Worm (Caenorhabditis elegans): ENCODE data around the gene ttr-19.

Gene ttr-19

ce11 chrV:10212027-10212426 lies 15.2 kb downstream of the ttr-19 start, which contains the start of gene zhit-3:
TSS of gene zhit-3 (minus strand) at chrV:10212127.
- TF ChIP-seq blmp-1 (tag; optimal IDR thresholded peaks at IDR 0.05; ENCODE audit: insufficient read depth): no peak
- TF ChIP-seq alr-1 (tag; optimal IDR thresholded peaks at IDR 0.05): no peak
- no peak for TF ChIP-seq sma-3 (GFP tag; optimal IDR thresholded peaks at IDR 0.05)
- TF ChIP-seq ztf-4 (tag; optimal IDR thresholded peaks at IDR 0.05): no peak
- TF ChIP-seq elt-1 (tag; optimal IDR thresholded peaks at IDR 0.05): no peak
- TF ChIP-seq crh-2 (tag; optimal IDR thresholded peaks at IDR 0.05): no peak
- no peak for TF ChIP-seq nhr-129 (tag; optimal IDR thresholded peaks at IDR 0.05)
- no peak for TF ChIP-seq lin-13 (GFP tag; optimal IDR thresholded peaks at IDR 0.05)
- TF ChIP-seq nhr-21 (tag; optimal IDR thresholded peaks at IDR 0.05): no peak
- TF ChIP-seq mbf-1 (tag; optimal IDR thresholded peaks at IDR 0.05): no peak
- no peak for TF ChIP-seq egl-27 (tag; optimal IDR thresholded peaks at IDR 0.05)
- no peak for TF ChIP-seq nhr-25 (tag; optimal IDR thresholded peaks at IDR 0.05)
- no peak for TF ChIP-seq ceh-82 (tag; optimal IDR thresholded peaks at IDR 0.05)
- no peak for TF ChIP-seq mdl-1 (tag; optimal IDR thresholded peaks at IDR 0.05)
- TF ChIP-seq unc-39 (tag; optimal IDR thresholded peaks at IDR 0.05): no peak
- TF ChIP-seq F13H6.1 (tag; optimal IDR thresholded peaks at IDR 0.05): no peak
- TF ChIP-seq lin-39 (tag; optimal IDR thresholded peaks at IDR 0.05): no peak
- no peak for TF ChIP-seq nhr-77 (tag; optimal IDR thresholded peaks at IDR 0.05)
- no peak for TF ChIP-seq R02D3.7 (tag; optimal IDR thresholded peaks at IDR 0.05)

ce11 chrV:10210244-10210643 lies 17.0 kb downstream of the ttr-19 start, which contains the start of gene tftc-3:
TSS of gene tftc-3 (minus strand) at chrV:10210344.
- TF ChIP-seq mab-5 (tag; optimal IDR thresholded peaks at IDR 0.05) (no peak), crh-2 (tag; optimal IDR thresholded peaks at IDR 0.05) (no peak), nhr-6 (tag; optimal IDR thresholded peaks at IDR 0.05) (no peak), mdl-1 (tag; optimal IDR thresholded peaks at IDR 0.05) (no peak), unc-39 (tag; optimal IDR thresholded peaks at IDR 0.05) (no peak), zag-1 (tag; optimal IDR thresholded peaks at IDR 0.05) (no peak), elt-3 (tag; optimal IDR thresholded peaks at IDR 0.05) (no peak), snpc-4 (tag; optimal IDR thresholded peaks at IDR 0.05) (no peak)

- no peak for TF ChIP-seq mab-5 (tag; optimal IDR thresholded peaks at IDR 0.05)
- TF ChIP-seq C34F6.9 (tag; optimal IDR thresholded peaks at IDR 0.05): no peak
- no peak for TF ChIP-seq nhr-12 (tag; optimal IDR thresholded peaks at IDR 0.05)
- TF ChIP-seq zag-1 (tag; optimal IDR thresholded peaks at IDR 0.05): no peak
- no peak for TF ChIP-seq nhr-6 (tag; optimal IDR thresholded peaks at IDR 0.05)
- no peak for TF ChIP-seq Y55F3AM.14 (GFP tag; optimal IDR thresholded peaks at IDR 0.05)
- TF ChIP-seq blmp-1 (tag; optimal IDR thresholded peaks at IDR 0.05; ENCODE audit: insufficient read depth): no peak
These were observed 20.7 kb downstream of the ttr-19 start, which contains the start of gene rpc-25 for ce11 chrV:10206502-10206901. TSS of gene rpc-25 (minus strand) at chrV:10206602.

ce11 chrV:10205483-10205882 lies 21.8 kb downstream of the ttr-19 start, which contains the start of gene ZK856.16:
TSS of gene ZK856.16 (minus strand) at chrV:10205583.
- TF ChIP-seq ama-1 (optimal IDR thresholded peaks at IDR 0.05): no peak
- TF ChIP-seq nhr-129 (tag; optimal IDR thresholded peaks at IDR 0.05): no peak
- TF ChIP-seq nhr-6 (tag; optimal IDR thresholded peaks at IDR 0.05): no peak
- no peak for TF ChIP-seq nhr-237 (tag; optimal IDR thresholded peaks at IDR 0.05)

- TF ChIP-seq lsy-2 (tag; optimal IDR thresholded peaks at IDR 0.05): peak; percentile 67 to 89
- peak; percentile 41 for TF ChIP-seq nhr-21 (tag; optimal IDR thresholded peaks at IDR 0.05)
- peak; percentile 43 for TF ChIP-seq nhr-129 (tag; optimal IDR thresholded peaks at IDR 0.05)
- TF ChIP-seq unc-62 (GFP tag; optimal IDR thresholded peaks at IDR 0.05): no peak
- TF ChIP-seq ama-1 (optimal IDR thresholded peaks at IDR 0.05): peak; percentile 25
- TF ChIP-seq sma-3 (GFP tag; optimal IDR thresholded peaks at IDR 0.05): peak; percentile 62
- peak; percentile 86 for TF ChIP-seq C34F6.9 (tag; optimal IDR thresholded peaks at IDR 0.05)
- TF ChIP-seq lin-13 (GFP tag; optimal IDR thresholded peaks at IDR 0.05): peak; percentile 51
- no peak for TF ChIP-seq lin-39 (tag; optimal IDR thresholded peaks at IDR 0.05)
- TF ChIP-seq elt-1 (tag; optimal IDR thresholded peaks at IDR 0.05): no peak
- peak; percentile 76 for TF ChIP-seq crh-2 (tag; optimal IDR thresholded peaks at IDR 0.05)
- TF ChIP-seq unc-55 (GFP tag; optimal IDR thresholded peaks at IDR 0.05): peak; percentile 72
- no peak for TF ChIP-seq ceh-16 (tag; optimal IDR thresholded peaks at IDR 0.05)
- TF ChIP-seq gmeb-1 (tag; optimal IDR thresholded peaks at IDR 0.05): peak; percentile 80
- TF ChIP-seq R02D3.7 (tag; optimal IDR thresholded peaks at IDR 0.05): peak; percentile 52
- TF ChIP-seq mab-5 (tag; optimal IDR thresholded peaks at IDR 0.05): peak; percentile 37
- TF ChIP-seq alr-1 (tag; optimal IDR thresholded peaks at IDR 0.05): no peak
- TF ChIP-seq nhr-25 (tag; optimal IDR thresholded peaks at IDR 0.05): peak; percentile 66
- no peak for TF ChIP-seq nhr-23 (tag; optimal IDR thresholded peaks at IDR 0.05)
- TF ChIP-seq sma-9 (GFP tag; optimal IDR thresholded peaks at IDR 0.05): peak; percentile 41
- TF ChIP-seq sma-9 (tag; optimal IDR thresholded peaks at IDR 0.05): no peak
- TF ChIP-seq ztf-11 (tag; optimal IDR thresholded peaks at IDR 0.05): no peak
- peak; percentile 21 for TF ChIP-seq sem-4 (tag; optimal IDR thresholded peaks at IDR 0.05)
These were observed 22.3 kb downstream of the ttr-19 start, which contains the start of the genes ZK856.19 and ZK856.11 for ce11 chrV:10204863-10205338. TSS of gene ZK856.19 (minus strand) at chrV:10204913. TSS of gene ZK856.11 (minus strand) at chrV:10204938.
